Fruit fly (Drosophila melanogaster) whole organism, adult: ENCODE data around the gene kon.

Experiments
- CG11617 ChIP-seq: fragments of 200-800 bp; sonication (Bioruptor generic); optimal IDR thresholded peaks from 2 replicates; lab custom pipeline; 2017; ENCODE audit warnings: mild to moderate bottlenecking, missing biosample characterization, missing genetic modification reagents, missing genetic modification characterization
- CG12768 ChIP-seq: fragments of 200-800 bp; sonication (Bioruptor generic); optimal IDR thresholded peaks from 2 replicates; lab custom pipeline; 2017; ENCODE audit warnings: missing biosample characterization, missing genetic modification characterization, mild to moderate bottlenecking, moderate library complexity, missing genetic modification reagents
- CG14711 ChIP-seq: fragments of 200-800 bp; sonication (Bioruptor generic); optimal IDR thresholded peaks from 2 replicates; lab custom pipeline; 2018; ENCODE audit warnings: missing biosample characterization, mild to moderate bottlenecking, missing genetic modification characterization, moderate library complexity
- CG1620 ChIP-seq: fragments of 200-800 bp; sonication (Bioruptor generic); optimal IDR thresholded peaks from 2 replicates; lab custom pipeline; 2016; ENCODE audit warnings: missing biosample characterization, missing genetic modification characterization
- CG33017 ChIP-seq: fragments of 200-800 bp; sonication (Bioruptor generic); optimal IDR thresholded peaks from 2 replicates; lab custom pipeline; 2018; ENCODE audit warnings: missing biosample characterization, mild to moderate bottlenecking, missing genetic modification characterization, moderate library complexity
- CG5204 ChIP-seq: fragments of 200-800 bp; sonication (Bioruptor generic); optimal IDR thresholded peaks from 2 replicates; lab custom pipeline; 2016; ENCODE audit warnings: missing biosample characterization, missing genetic modification characterization
- CG7045 ChIP-seq: fragments of 200-800 bp; sonication (Bioruptor generic); optimal IDR thresholded peaks from 2 replicates; lab custom pipeline; 2017; ENCODE audit warnings: missing biosample characterization, mild to moderate bottlenecking, missing genetic modification characterization
- CG7101 ChIP-seq: fragments of 200-800 bp; sonication (Bioruptor generic); optimal IDR thresholded peaks from 2 replicates; lab custom pipeline; 2018; ENCODE audit warnings: missing biosample characterization, mild to moderate bottlenecking, missing genetic modification characterization, moderate library complexity
- Clk ChIP-seq: fragments of 200-800 bp; sonication (Bioruptor generic); optimal IDR thresholded peaks from 2 replicates; lab custom pipeline; 2017; ENCODE audit warnings: missing biosample characterization, missing genetic modification characterization
- Crg-1 ChIP-seq: fragments of 200-800 bp; sonication (Bioruptor generic); optimal IDR thresholded peaks from 2 replicates; lab custom pipeline; 2016; ENCODE audit warnings: missing biosample characterization, missing genetic modification characterization
- Hr96 ChIP-seq: fragments of 200-800 bp; sonication (Bioruptor generic); optimal IDR thresholded peaks from 2 replicates; lab custom pipeline; 2016; ENCODE audit warnings: missing biosample characterization, missing genetic modification characterization
- Mnt ChIP-seq: fragments of 200-800 bp; sonication (Bioruptor generic); optimal IDR thresholded peaks from 2 replicates; lab custom pipeline; 2016; ENCODE audit warnings: missing biosample characterization, mild to moderate bottlenecking, missing genetic modification characterization
- bab1 ChIP-seq: fragments of 200-800 bp; sonication (Bioruptor generic); optimal IDR thresholded peaks from 3 replicates; lab custom pipeline; 2019; ENCODE audit warnings: missing biosample characterization, mild to moderate bottlenecking, missing genetic modification characterization, moderate library complexity
- cic ChIP-seq: fragments of 200-800 bp; sonication (Bioruptor generic); optimal IDR thresholded peaks from 2 replicates; lab custom pipeline; 2017; ENCODE audit warnings: missing biosample characterization, mild to moderate bottlenecking, missing genetic modification characterization, moderate library complexity
- cnc ChIP-seq, 2 experiments: fragments of >200 bp; optimal IDR thresholded peaks; 2 replicates each; lab custom pipeline; 2017
- kay ChIP-seq: fragments of 200-800 bp; sonication (Bioruptor generic); peaks from one replicate; lab custom pipeline; 2016; ENCODE audit warnings: missing biosample characterization, missing genetic modification characterization, borderline replicate concordance
- ovo ChIP-seq: fragments of 200-800 bp; sonication (Bioruptor generic); optimal IDR thresholded peaks from 2 replicates; lab custom pipeline; 2016; ENCODE audit warnings: missing biosample characterization, missing genetic modification characterization
- pad ChIP-seq: fragments of 200-800 bp; sonication (Bioruptor generic); optimal IDR thresholded peaks from 3 replicates; lab custom pipeline; 2017; ENCODE audit warnings: missing biosample characterization, missing genetic modification characterization, mild to moderate bottlenecking, moderate library complexity, missing genetic modification reagents
- tj ChIP-seq: fragments of 200-800 bp; sonication (Bioruptor generic); optimal IDR thresholded peaks from 3 replicates; lab custom pipeline; 2017; ENCODE audit warnings: missing biosample characterization, mild to moderate bottlenecking, missing genetic modification characterization, moderate library complexity
- toe ChIP-seq: fragments of 200-800 bp; sonication (Bioruptor generic); optimal IDR thresholded peaks from 2 replicates; lab custom pipeline; 2016; ENCODE audit warnings: missing biosample characterization, missing genetic modification characterization

kon gene

DNA sequence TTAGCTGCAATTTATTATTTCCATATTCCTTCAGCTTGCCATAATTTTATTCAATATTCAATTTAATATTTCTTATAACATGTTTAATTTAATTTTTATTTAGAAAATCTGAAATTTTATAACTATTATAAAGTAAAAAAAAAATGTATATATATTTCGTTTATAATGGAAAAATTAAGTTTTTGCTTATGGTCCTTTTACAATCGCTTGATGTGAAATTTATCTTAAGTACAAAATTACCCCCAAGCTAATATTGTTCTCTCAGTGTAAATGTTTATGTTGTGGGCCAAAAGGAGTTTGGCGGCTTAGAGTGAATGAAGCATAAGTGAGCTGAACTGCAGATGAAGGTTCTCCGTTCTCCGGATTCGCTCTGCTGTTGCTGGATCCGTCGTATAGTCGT is 35.8 kb downstream of the kon start:
- no peak for TF ChIP-seq CG12768
- TF ChIP-seq Mnt (GFP tag; lab: Kevin White, UChicago) = no peak
- no peak for TF ChIP-seq CG1620 (GFP tag; lab: Kevin White, UChicago)
- TF ChIP-seq bab1 (GFP tag; lab: Kevin White, UChicago) = no peak
- no peak for TF ChIP-seq CG7045 (GFP tag; lab: Kevin White, UChicago)

- TF ChIP-seq CG14711 (tag; lab: Kevin White, UChicago) = no peak
- no peak for TF ChIP-seq CG12768
- TF ChIP-seq CG1620 (GFP tag; lab: Kevin White, UChicago) = no peak
Observed at dm6 chr2L:18467464-18467863, 36.3 kb downstream of the kon start.

DNA sequence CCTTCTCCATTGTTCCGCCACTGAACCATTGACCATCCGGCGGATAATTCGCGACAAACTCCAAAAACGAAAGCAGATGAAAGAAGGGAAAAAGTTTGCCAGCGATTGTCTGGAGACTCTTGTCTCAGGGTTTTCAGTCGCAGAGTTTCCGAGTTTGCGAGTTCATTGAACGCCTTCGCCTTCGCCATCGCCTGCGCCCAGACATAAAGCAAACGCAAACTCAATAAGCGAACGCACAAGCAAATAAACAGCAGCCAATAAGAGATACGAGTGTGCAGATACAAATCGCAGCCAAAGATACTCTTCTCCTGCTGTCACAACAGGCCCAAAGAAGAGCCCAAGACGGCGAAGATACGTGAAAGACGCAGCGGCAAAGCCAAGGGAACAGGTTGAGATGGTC is 37.1 kb downstream of the kon start:
- TF ChIP-seq bab1 (GFP tag; lab: Kevin White, UChicago) (no peak), CG12768 (no peak), Clk (GFP tag; lab: Kevin White, UChicago) (no peak), tj (no peak), CG14711 (tag; lab: Kevin White, UChicago) (no peak), kay (no peak), cnc (optimal IDR thresholded peaks at IDR 0.05; lab: Kevin White, UChicago) (no peak), CG11617 (GFP tag; lab: Kevin White, UChicago) (no peak), CG5204 (no peak), CG1620 (GFP tag; lab: Kevin White, UChicago) (no peak), CG33017 (tag; lab: Kevin White, UChicago) (no peak), toe (GFP tag; lab: Kevin White, UChicago) (no peak), Mnt (GFP tag; lab: Kevin White, UChicago) (no peak), Crg-1 (GFP tag; lab: Kevin White, UChicago) (no peak)

DNA sequence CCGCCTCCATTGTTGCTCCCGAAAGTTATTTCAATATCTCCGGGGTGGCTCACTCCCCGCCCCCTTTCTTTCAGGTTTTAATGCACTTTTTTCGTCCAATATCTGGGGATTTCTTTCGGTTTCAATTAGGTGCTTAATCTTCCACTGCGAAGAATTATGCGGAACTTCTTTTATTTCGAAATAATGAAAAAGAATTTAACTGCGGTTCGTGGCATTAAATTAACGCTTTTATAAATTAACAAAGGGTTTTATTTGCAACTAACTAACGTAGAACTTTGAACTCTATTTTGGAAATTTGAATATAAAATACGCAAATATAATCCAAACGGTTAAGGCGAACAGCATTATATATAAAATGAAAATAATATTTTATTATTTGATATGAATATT is 37.6 kb downstream of the kon start:
- TF ChIP-seq CG5204 = no peak
- TF ChIP-seq cic (GFP tag; lab: Kevin White, UChicago) = no peak
- TF ChIP-seq CG33017 (tag; lab: Kevin White, UChicago) = no peak
- TF ChIP-seq CG1620 (GFP tag; lab: Kevin White, UChicago) = no peak
- TF ChIP-seq CG14711 (tag; lab: Kevin White, UChicago) = no peak
- no peak for TF ChIP-seq ovo (GFP tag; lab: Kevin White, UChicago)

dm6 chr2L:18465402-18466201 is 38.2 kb downstream of the kon start:
- TF ChIP-seq kay (peak; percentile 73), pad (GFP tag; lab: Kevin White, UChicago) (no peak)

dm6 chr2L:18464116-18464530 is 39.7 kb downstream of the kon start:
- no peak for TF ChIP-seq CG14711 (tag; lab: Kevin White, UChicago)
- TF ChIP-seq CG11617 (GFP tag; lab: Kevin White, UChicago) = no peak
- no peak for TF ChIP-seq kay
- no peak for TF ChIP-seq Clk (GFP tag; lab: Kevin White, UChicago)
- TF ChIP-seq CG7045 (GFP tag; lab: Kevin White, UChicago) = no peak
- TF ChIP-seq cic (GFP tag; lab: Kevin White, UChicago) = no peak
- no peak for TF ChIP-seq pad (GFP tag; lab: Kevin White, UChicago)
- TF ChIP-seq Hr96 (GFP tag; lab: Kevin White, UChicago) = no peak
- TF ChIP-seq toe (GFP tag; lab: Kevin White, UChicago) = no peak
- no peak for TF ChIP-seq CG5204
- no peak for TF ChIP-seq Mnt (GFP tag; lab: Kevin White, UChicago)
- no peak for TF ChIP-seq tj
- TF ChIP-seq ovo (GFP tag; lab: Kevin White, UChicago) = no peak
- no peak for TF ChIP-seq CG1620 (GFP tag; lab: Kevin White, UChicago)
- no peak for TF ChIP-seq bab1 (GFP tag; lab: Kevin White, UChicago)
- TF ChIP-seq Crg-1 (GFP tag; lab: Kevin White, UChicago) = no peak
- no peak for TF ChIP-seq CG33017 (tag; lab: Kevin White, UChicago)
- no peak for TF ChIP-seq cnc (optimal IDR thresholded peaks at IDR 0.05; lab: Kevin White, UChicago)

- TF ChIP-seq Hr96 (GFP tag; lab: Kevin White, UChicago) (no peak), Mnt (GFP tag; lab: Kevin White, UChicago) (no peak), CG7101 (no peak), CG12768 (no peak), kay (no peak), CG11617 (GFP tag; lab: Kevin White, UChicago) (no peak), ovo (GFP tag; lab: Kevin White, UChicago) (no peak), Crg-1 (GFP tag; lab: Kevin White, UChicago) (no peak), tj (no peak), CG14711 (tag; lab: Kevin White, UChicago) (no peak), cnc (optimal IDR thresholded peaks at IDR 0.05; lab: Kevin White, UChicago) (no peak), toe (GFP tag; lab: Kevin White, UChicago) (no peak), bab1 (GFP tag; lab: Kevin White, UChicago) (no peak)
Observed at dm6 chr2L:18463610-18464009, 40.2 kb downstream of the kon start.
